Worm (Caenorhabditis elegans) whole organism, early embryonic: ENCODE measurements around the gene Y56A3A.30.

ENCODE experiments used
- B0310.2 ChIP-seq: sonication (generic microtip); optimal IDR thresholded peaks from 2 replicates; lab custom pipeline; 2016; ENCODE audit warnings: mild to moderate bottlenecking, missing genetic modification characterization, missing compliant biosample characterization
- F13C5.2 ChIP-seq: sonication (generic microtip); optimal IDR thresholded peaks from 2 replicates; lab custom pipeline; 2017; ENCODE audit warnings: mild to moderate bottlenecking, missing genetic modification characterization, inconsistent platforms, missing compliant biosample characterization
- aly-1 ChIP-seq: sonication (generic microtip); optimal IDR thresholded peaks from 2 replicates; lab custom pipeline; 2016; ENCODE audit warnings: missing genetic modification characterization, missing compliant biosample characterization
- ama-1 ChIP-seq: fragments of 150-350 bp; optimal IDR thresholded peaks from 2 replicates; lab custom pipeline; 2014
- ceh-13 ChIP-seq: fragments of 200-800 bp; sonication (Bioruptor generic); optimal IDR thresholded peaks from 2 replicates; lab custom pipeline; 2018; ENCODE audit warnings: mild to moderate bottlenecking, missing genetic modification characterization, missing compliant biosample characterization
- ceh-36 ChIP-seq: sonication (generic microtip); optimal IDR thresholded peaks from 2 replicates; lab custom pipeline; 2016; ENCODE audit warnings: missing genetic modification characterization, inconsistent platforms, missing compliant biosample characterization
- ets-7 ChIP-seq: sonication (generic microtip); optimal IDR thresholded peaks from 2 replicates; lab custom pipeline; 2016; ENCODE audit warnings: missing genotype, missing genetic modification characterization, missing compliant biosample characterization
- flt-1 ChIP-seq: fragments of 200-800 bp; sonication (Bioruptor generic); IDR thresholded peaks from 2 replicates; pipeline ENCODE4 v1.3.6; 2022; ENCODE audit warnings: missing genetic modification characterization, missing compliant biosample characterization
- hmbx-1 ChIP-seq: sonication (generic microtip); optimal IDR thresholded peaks from 2 replicates; lab custom pipeline; 2016; ENCODE audit warnings: mild to moderate bottlenecking, missing genetic modification characterization, missing compliant biosample characterization
- hmg-4 ChIP-seq: fragments of 200-800 bp; sonication (Bioruptor generic); optimal IDR thresholded peaks from 2 replicates; lab custom pipeline; 2018; ENCODE audit warnings: mild to moderate bottlenecking, missing genetic modification characterization, missing compliant biosample characterization
- hnd-1 ChIP-seq: sonication (generic microtip); optimal IDR thresholded peaks from 2 replicates; lab custom pipeline; 2016; ENCODE audit warnings: missing genetic modification characterization, missing compliant biosample characterization
- pes-1 ChIP-seq: fragments of 200-800 bp; sonication (Bioruptor generic); IDR thresholded peaks from 2 replicates; pipeline ENCODE4 v1.3.6; 2022; ENCODE audit warnings: missing genetic modification reagents, missing genetic modification characterization, missing compliant biosample characterization
- scrt-1 ChIP-seq: fragments of 200-800 bp; sonication (Bioruptor generic); IDR thresholded peaks from 2 replicates; pipeline ENCODE4 v1.3.6; 2022; ENCODE audit warnings: missing genetic modification characterization, missing compliant biosample characterization
- sea-1 ChIP-seq: fragments of 200-800 bp; sonication (Bioruptor generic); conservative IDR thresholded peaks from 2 replicates; pipeline ENCODE4 v1.3.6; 2022; ENCODE audit warnings: missing genetic modification characterization, missing compliant biosample characterization
- tbx-11 ChIP-seq: fragments of 200-800 bp; sonication (Bioruptor generic); IDR thresholded peaks from 2 replicates; pipeline ENCODE4 v1.3.6; 2022; ENCODE audit warnings: missing genetic modification characterization, missing compliant biosample characterization
- tbx-37 ChIP-seq: fragments of 200-800 bp; sonication (Bioruptor generic); conservative IDR thresholded peaks from 2 replicates; pipeline ENCODE4 v1.3.6; 2022; ENCODE audit warnings: missing genetic modification reagents, missing genetic modification characterization, missing compliant biosample characterization
- tra-4 ChIP-seq: sonication (generic microtip); optimal IDR thresholded peaks from 2 replicates; lab custom pipeline; 2017; ENCODE audit warnings: missing genetic modification characterization, missing compliant biosample characterization

The Y56A3A.30 gene

ce11 chrIII:11948437-11948836 lies 30.4 kb downstream of the Y56A3A.30 start:
- no peak for TF ChIP-seq tbx-11

ce11 chrIII:11947527-11947926 lies 31.3 kb downstream of the Y56A3A.30 start:
- TF ChIP-seq hmg-4 (GFP tag; lab: Kevin White, UChicago) (peak; percentile 1), B0310.2 (tag; lab: Kevin White, UChicago) (no peak)

- TF ChIP-seq hmg-4 (GFP tag; lab: Kevin White, UChicago) (no peak), tbx-11 (no peak), F13C5.2 (tag; lab: Kevin White, UChicago) (no peak), flt-1 (no peak), aly-1 (tag; lab: Kevin White, UChicago) (no peak), tbx-37 (GFP tag; lab: Robert Waterston, UW) (no peak), tra-4 (no peak), scrt-1 (GFP tag; lab: Robert Waterston, UW) (no peak), hnd-1 (tag; lab: Kevin White, UChicago) (no peak), sea-1 (GFP tag; lab: Robert Waterston, UW) (no peak), B0310.2 (tag; lab: Kevin White, UChicago) (no peak), ama-1 (lab: Kevin White, UChicago) (no peak), pes-1 (GFP tag; lab: Robert Waterston, UW) (no peak), ceh-36 (tag; lab: Kevin White, UChicago) (no peak), ceh-13 (GFP tag; lab: Kevin White, UChicago) (no peak), ets-7 (no peak), hmbx-1 (tag; lab: Kevin White, UChicago) (no peak)
Observed at ce11 chrIII:11946973-11947372, 31.9 kb downstream of the Y56A3A.30 start, which contains the start of gene Y56A3A.7. Y56A3A.7 (minus strand) TSS chrIII:11947019.

ce11 chrIII:11946062-11946749 lies 32.7 kb downstream of the Y56A3A.30 start:
- TF ChIP-seq hmbx-1 (tag; lab: Kevin White, UChicago): peak; percentile 12
- peak; percentile 2 for TF ChIP-seq tra-4
- TF ChIP-seq tbx-11: 0 out of 2 replicates have a peak, but pooled peaks have one; percentile 28
- TF ChIP-seq hnd-1 (tag; lab: Kevin White, UChicago): no peak
- TF ChIP-seq sea-1 (GFP tag; lab: Robert Waterston, UW): peak; percentile 64; the same call in 1 of the 2 replicates
- no peak for TF ChIP-seq hmg-4 (GFP tag; lab: Kevin White, UChicago)
- TF ChIP-seq aly-1 (tag; lab: Kevin White, UChicago): no peak
- no peak for TF ChIP-seq F13C5.2 (tag; lab: Kevin White, UChicago)
- peak; percentile 80 for TF ChIP-seq pes-1 (GFP tag; lab: Robert Waterston, UW)
- TF ChIP-seq ceh-36 (tag; lab: Kevin White, UChicago): no peak
- TF ChIP-seq ceh-13 (GFP tag; lab: Kevin White, UChicago): no peak
- no peak for TF ChIP-seq ama-1 (lab: Kevin White, UChicago)
- TF ChIP-seq flt-1: peak; percentile 53; the same call in 1 of the 2 replicates
- TF ChIP-seq scrt-1 (GFP tag; lab: Robert Waterston, UW): no peak
- TF ChIP-seq B0310.2 (tag; lab: Kevin White, UChicago): peak; percentile 35
- peak; percentile 87 for TF ChIP-seq tbx-37 (GFP tag; lab: Robert Waterston, UW)
- peak; percentile 44 for TF ChIP-seq ets-7

- TF ChIP-seq ceh-13 (GFP tag; lab: Kevin White, UChicago): no peak
- no peak for TF ChIP-seq tra-4
- no peak for TF ChIP-seq pes-1 (GFP tag; lab: Robert Waterston, UW)
- TF ChIP-seq B0310.2 (tag; lab: Kevin White, UChicago): no peak
- no peak for TF ChIP-seq ceh-36 (tag; lab: Kevin White, UChicago)
- TF ChIP-seq tbx-11: no peak
- TF ChIP-seq hnd-1 (tag; lab: Kevin White, UChicago): no peak
- TF ChIP-seq hmbx-1 (tag; lab: Kevin White, UChicago): no peak
- no peak for TF ChIP-seq ama-1 (lab: Kevin White, UChicago)
- no peak for TF ChIP-seq sea-1 (GFP tag; lab: Robert Waterston, UW)
- no peak for TF ChIP-seq F13C5.2 (tag; lab: Kevin White, UChicago)
- no peak for TF ChIP-seq hmg-4 (GFP tag; lab: Kevin White, UChicago)
- TF ChIP-seq scrt-1 (GFP tag; lab: Robert Waterston, UW): no peak
- TF ChIP-seq tbx-37 (GFP tag; lab: Robert Waterston, UW): no peak
- TF ChIP-seq ets-7: no peak
- no peak for TF ChIP-seq flt-1
- no peak for TF ChIP-seq aly-1 (tag; lab: Kevin White, UChicago)
Observed at ce11 chrIII:11942664-11943063, 36.2 kb downstream of the Y56A3A.30 start.

ce11 chrIII:11938525-11938924 lies 40.3 kb downstream of the Y56A3A.30 start:
- TF ChIP-seq ama-1 (lab: Kevin White, UChicago) (no peak), ceh-36 (tag; lab: Kevin White, UChicago) (no peak), pes-1 (GFP tag; lab: Robert Waterston, UW) (no peak), ceh-13 (GFP tag; lab: Kevin White, UChicago) (no peak), hmbx-1 (tag; lab: Kevin White, UChicago) (no peak), F13C5.2 (tag; lab: Kevin White, UChicago) (no peak), tra-4 (no peak), tbx-37 (GFP tag; lab: Robert Waterston, UW) (no peak), aly-1 (tag; lab: Kevin White, UChicago) (no peak), B0310.2 (tag; lab: Kevin White, UChicago) (no peak), hnd-1 (tag; lab: Kevin White, UChicago) (no peak), flt-1 (no peak), scrt-1 (GFP tag; lab: Robert Waterston, UW) (no peak)

ce11 chrIII:11937911-11938310 lies 41.0 kb downstream of the Y56A3A.30 start:
- TF ChIP-seq ceh-13 (GFP tag; lab: Kevin White, UChicago) (no peak), tbx-11 (no peak), hmbx-1 (tag; lab: Kevin White, UChicago) (no peak), ama-1 (lab: Kevin White, UChicago) (no peak), tra-4 (no peak), flt-1 (no peak), pes-1 (GFP tag; lab: Robert Waterston, UW) (no peak), ceh-36 (tag; lab: Kevin White, UChicago) (no peak), sea-1 (GFP tag; lab: Robert Waterston, UW) (no peak), hmg-4 (GFP tag; lab: Kevin White, UChicago) (no peak), B0310.2 (tag; lab: Kevin White, UChicago) (no peak), aly-1 (tag; lab: Kevin White, UChicago) (no peak), tbx-37 (GFP tag; lab: Robert Waterston, UW) (no peak), ets-7 (no peak), F13C5.2 (tag; lab: Kevin White, UChicago) (no peak), hnd-1 (tag; lab: Kevin White, UChicago) (no peak), scrt-1 (GFP tag; lab: Robert Waterston, UW) (no peak)
